Worm (Caenorhabditis elegans): ENCODE results near the gene msp-33.
"Not testable (repeated sequence)": the region's sequence is repeated elsewhere in the genome, so short reads cannot be mapped to it uniquely, and the experiment has no call there.

The msp-33 gene

DNA sequence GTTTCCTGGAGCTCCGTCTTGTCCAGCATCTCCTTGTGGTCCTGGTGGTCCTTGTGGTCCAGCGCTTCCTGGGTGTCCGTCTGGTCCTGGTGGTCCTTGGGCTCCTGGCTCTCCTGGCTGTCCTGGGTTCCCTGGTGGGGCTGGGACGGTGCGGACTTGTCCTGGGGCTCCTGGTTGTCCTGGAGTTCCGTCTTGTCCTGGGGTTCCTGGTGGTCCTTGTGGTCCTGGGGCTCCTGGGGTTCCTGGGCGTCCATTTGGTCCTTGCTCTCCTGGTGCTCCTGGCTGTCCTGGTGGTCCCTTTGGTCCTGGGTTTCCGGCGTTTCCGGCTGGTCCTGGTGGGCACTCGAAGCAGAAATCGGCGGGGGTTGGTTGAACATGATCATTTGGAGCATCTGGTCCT, 25.7 kb downstream of the msp-33 start:
- TF ChIP-seq snpc-1.2 (GFP tag; IDR thresholded peaks at IDR 0.05) (0 out of 2 replicates have a peak, but pooled peaks have one; percentile 23), set-16 (GFP tag; IDR thresholded peaks at IDR 0.05) (peak; percentile 97)

DNA sequence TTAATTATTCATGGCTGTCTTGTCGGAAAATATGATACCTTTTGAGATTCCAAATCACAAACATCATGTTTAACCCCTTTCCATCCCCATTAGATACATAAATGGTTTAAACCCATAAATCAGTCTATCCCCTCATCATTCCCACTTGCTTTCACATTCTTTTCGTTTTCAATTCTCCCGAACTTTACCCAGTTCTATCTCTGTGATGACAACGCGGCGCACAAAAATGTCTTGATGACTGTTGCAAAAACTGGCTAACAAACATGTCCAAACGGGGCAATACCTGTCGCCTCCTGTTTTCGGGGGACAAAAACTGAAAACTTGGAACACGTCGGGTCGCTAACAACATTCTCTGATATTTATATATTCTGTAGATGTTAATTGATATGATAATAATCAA, 26.4 kb downstream of the msp-33 start:
- no peak for TF ChIP-seq ztf-11 (tag; optimal IDR thresholded peaks at IDR 0.05)
- 0 out of 4 replicates have a peak, but pooled peaks of 1 of the 2 experiments have one; percentile 16 for TF ChIP-seq madf-5 (GFP tag; IDR thresholded peaks at IDR 0.05)
- no peak for TF ChIP-seq nhr-41 (GFP tag; IDR thresholded peaks at IDR 0.05)
- TF ChIP-seq lin-15B (tag; optimal IDR thresholded peaks at IDR 0.05): no peak
- no peak for TF ChIP-seq pha-4 (GFP tag; IDR thresholded peaks at IDR 0.05)
- TF ChIP-seq pha-4 (tag; optimal IDR thresholded peaks at IDR 0.05): no peak
- TF ChIP-seq attf-4 (tag; optimal IDR thresholded peaks at IDR 0.05): no peak
- TF ChIP-seq nhr-48 (tag; optimal IDR thresholded peaks at IDR 0.05): peak; percentile 45
- no peak for TF ChIP-seq Y5F2A.4 (GFP tag; optimal IDR thresholded peaks at IDR 0.05)
- no peak for TF ChIP-seq dmd-8 (GFP tag; IDR thresholded peaks at IDR 0.05)
- TF ChIP-seq nhr-11 (tag; optimal IDR thresholded peaks at IDR 0.05): no peak
- TF ChIP-seq hlh-11 (tag; optimal IDR thresholded peaks at IDR 0.05): peak; percentile 71
- TF ChIP-seq nhr-28 (tag; optimal IDR thresholded peaks at IDR 0.05): peak; percentile 42
- TF ChIP-seq snpc-4 (tag; optimal IDR thresholded peaks at IDR 0.05): no peak
- TF ChIP-seq Y105C5A.15 (GFP tag; IDR thresholded peaks at IDR 0.05): no peak
- TF ChIP-seq egl-43 (GFP tag; IDR thresholded peaks at IDR 0.05): no peak
- TF ChIP-seq ceh-44 (GFP tag; IDR thresholded peaks at IDR 0.05): no peak
- no peak for TF ChIP-seq dmd-6 (GFP tag; IDR thresholded peaks at IDR 0.05)
- TF ChIP-seq aha-1 (tag): peak; percentile 73
- TF ChIP-seq zfp-2 (tag; optimal IDR thresholded peaks at IDR 0.05): no peak
- TF ChIP-seq mxl-3 (GFP tag; optimal IDR thresholded peaks at IDR 0.05): peak; percentile 65
- no peak for TF ChIP-seq zag-1 (tag; optimal IDR thresholded peaks at IDR 0.05)
- peak; percentile 16 for TF ChIP-seq dpl-1 (GFP tag; optimal IDR thresholded peaks at IDR 0.05)
- TF ChIP-seq aly-2 (tag; optimal IDR thresholded peaks at IDR 0.05): no peak
- no peak for TF ChIP-seq php-3 (GFP tag; IDR thresholded peaks at IDR 0.05)
- TF ChIP-seq Y75B8A.6 (GFP tag; IDR thresholded peaks at IDR 0.05): no peak
- no peak for TF ChIP-seq hmg-1.1 (GFP tag; IDR thresholded peaks at IDR 0.05)
- peak; percentile 52; the same call in 1 of the 2 replicates for TF ChIP-seq T26A8.4 (GFP tag; IDR thresholded peaks at IDR 0.05)
- no peak for TF ChIP-seq nhr-10 (tag; optimal IDR thresholded peaks at IDR 0.05)
- TF ChIP-seq ama-1 (optimal IDR thresholded peaks at IDR 0.05): peak; percentile 82
- no peak for TF ChIP-seq D1046.2 (GFP tag; IDR thresholded peaks at IDR 0.05)
- TF ChIP-seq F44E2.7 (GFP tag; IDR thresholded peaks at IDR 0.05): no peak

DNA sequence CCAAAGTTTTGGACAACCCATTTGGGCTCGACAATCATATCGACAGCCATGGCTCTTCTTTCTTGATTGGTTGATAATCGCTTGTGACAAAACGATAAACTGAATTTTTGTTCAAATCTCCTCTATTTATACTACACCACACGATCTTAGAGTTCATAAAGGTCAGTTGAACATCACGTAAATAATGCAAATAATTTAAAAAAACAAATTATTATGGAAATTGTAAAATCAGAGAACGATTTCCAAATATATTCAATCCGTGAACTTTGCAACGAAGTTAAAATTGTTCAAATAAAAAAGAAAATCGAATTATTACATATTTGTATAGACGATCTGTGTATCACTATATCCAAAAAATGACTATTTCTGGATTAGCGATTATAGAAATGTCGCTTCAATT, 29.1 kb downstream of the msp-33 start, which contains the start of the genes mpst-4 and F11G11.14:
Gene mpst-4, minus strand, starts transcription at position 101 of the 400 bp plus-strand sequence.
Gene F11G11.14, plus strand, starts transcription at position 325 of the 400 bp plus-strand sequence.
- TF ChIP-seq dpl-1 (GFP tag; optimal IDR thresholded peaks at IDR 0.05) (no peak), spr-3 (GFP tag; optimal IDR thresholded peaks at IDR 0.05) (no peak), zfp-3 (GFP tag; conservative IDR thresholded peaks at IDR 0.05) (no peak), F10B5.3 (tag; optimal IDR thresholded peaks at IDR 0.05) (no peak), daf-19 (GFP tag; conservative IDR thresholded peaks at IDR 0.05) (no peak)

DNA sequence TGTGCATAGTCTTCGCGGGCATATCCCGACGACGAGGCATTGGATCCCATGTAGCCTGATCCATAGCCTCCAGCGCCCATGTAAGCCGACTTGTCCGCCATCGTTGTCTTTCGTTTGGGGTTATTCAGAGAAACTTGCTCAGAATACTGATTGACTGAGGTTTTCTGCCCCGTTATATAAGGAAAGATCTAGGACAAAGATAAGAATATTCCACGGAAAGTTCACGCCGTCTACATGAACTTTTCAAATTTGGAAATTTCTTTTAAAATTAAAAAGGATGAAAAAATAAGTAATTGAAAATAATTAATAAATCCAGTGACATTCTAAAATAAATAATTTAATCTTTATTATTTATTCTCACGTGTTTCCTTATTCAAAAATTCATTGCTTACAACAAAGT, 32.2 kb downstream of the msp-33 start, which contains the start of the genes nspd-5 and F11G11.4:
Gene nspd-5, minus strand, starts transcription at position 101 of the 400 bp plus-strand sequence.
Gene F11G11.4, plus strand, starts transcription at position 335 of the 400 bp plus-strand sequence.
- not testable (repeated sequence) for TF ChIP-seq dmd-9 (GFP tag; IDR thresholded peaks at IDR 0.05); nhr-48 (tag; optimal IDR thresholded peaks at IDR 0.05); nhr-102 (tag; optimal IDR thresholded peaks at IDR 0.05)

All from whole organism, L4 larva.